Worm (Caenorhabditis elegans) whole organism, L4 larva: ENCODE measurements around the gene srab-16.
A peak's percentile ranks its signal among the peaks of the same experiment; 100 is the strongest.

ENCODE experiments used
- F49E8.2 ChIP-seq: sonication (generic microtip); optimal IDR thresholded peaks from 2 replicates; lab custom pipeline; 2016; ENCODE audit warnings: missing compliant biosample characterization, mild to moderate bottlenecking, missing genetic modification characterization, borderline replicate concordance
- R02D3.7 ChIP-seq: fragments of 150-350 bp; sonication (generic microtip); optimal IDR thresholded peaks from 3 replicates; lab custom pipeline; 2014; ENCODE audit warnings: missing biosample characterization, missing genetic modification characterization
- T26A8.4 ChIP-seq: fragments of 200-800 bp; sonication (Bioruptor generic); IDR thresholded peaks from 2 replicates; pipeline ENCODE4 v1.3.6; 2022; ENCODE audit warnings: missing genetic modification characterization, missing compliant biosample characterization
- ZK337.2 ChIP-seq: fragments of 200-800 bp; sonication (Bioruptor generic); IDR thresholded peaks from 2 replicates; pipeline ENCODE4 v1.3.6; 2022; ENCODE audit warnings: missing genetic modification reagents, missing genetic modification characterization, missing compliant biosample characterization
- ZK546.5 ChIP-seq, 2 experiments: sonication (generic microtip); optimal IDR thresholded peaks; 2 replicates each; lab custom pipeline; 2017; ENCODE audit warnings: missing biosample characterization in 2 of 2, missing genetic modification characterization in 2 of 2
- attf-4 ChIP-seq: sonication (generic microtip); optimal IDR thresholded peaks from 3 replicates; lab custom pipeline; 2017; ENCODE audit warnings: missing biosample characterization, missing genetic modification characterization
- ceh-28 ChIP-seq: fragments of 150-350 bp; optimal IDR thresholded peaks from 2 replicates; lab custom pipeline; 2014; ENCODE audit warnings: missing biosample characterization, missing genetic modification reagents, missing genetic modification characterization
- ceh-32 ChIP-seq: sonication (generic microtip); optimal IDR thresholded peaks from 2 replicates; lab custom pipeline; 2016; ENCODE audit warnings: mild to moderate bottlenecking, missing genetic modification characterization, missing compliant biosample characterization; ENCODE audit not compliant: poor library complexity
- cey-2 ChIP-seq: sonication (generic microtip); optimal IDR thresholded peaks from 3 replicates; lab custom pipeline; 2017; ENCODE audit warnings: missing genetic modification characterization, mild to moderate bottlenecking, missing compliant biosample characterization, antibody characterized with exemption, borderline replicate concordance; ENCODE audit not compliant: insufficient read depth
- daf-8 ChIP-seq: fragments of 200-800 bp; sonication (Bioruptor generic); IDR thresholded peaks from 2 replicates; pipeline ENCODE4 v1.3.6; 2022; ENCODE audit warnings: missing genetic modification characterization, missing compliant biosample characterization
- dmd-6 ChIP-seq: fragments of 200-800 bp; sonication (Bioruptor generic); IDR thresholded peaks from 2 replicates; pipeline ENCODE4 v1.3.6; 2022; ENCODE audit warnings: missing genetic modification reagents, missing genetic modification characterization, missing compliant biosample characterization
- dmd-8 ChIP-seq: fragments of 200-800 bp; sonication (Bioruptor generic); IDR thresholded peaks from 2 replicates; pipeline ENCODE4 v1.3.6; 2022; ENCODE audit warnings: missing genetic modification characterization, missing compliant biosample characterization
- dpl-1 ChIP-seq: fragments of 150-350 bp; optimal IDR thresholded peaks from 2 replicates; lab custom pipeline; 2014; ENCODE audit warnings: missing biosample characterization, missing genetic modification reagents, missing genetic modification characterization
- dve-1 ChIP-seq: sonication (generic microtip); optimal IDR thresholded peaks from 2 replicates; lab custom pipeline; 2017; ENCODE audit warnings: antibody characterized with exemption, mild to moderate bottlenecking, missing genetic modification characterization, missing compliant biosample characterization; ENCODE audit not compliant: insufficient read depth
- egl-27 ChIP-seq: sonication (generic microtip); optimal IDR thresholded peaks from 3 replicates; lab custom pipeline; 2017; ENCODE audit warnings: missing biosample characterization, missing genetic modification reagents, missing genetic modification characterization
- gei-8 ChIP-seq: fragments of 200-800 bp; sonication (Bioruptor generic); optimal IDR thresholded peaks from 2 replicates; lab custom pipeline; 2018; ENCODE audit warnings: mild to moderate bottlenecking, missing genetic modification characterization, missing compliant biosample characterization
- hlh-11 ChIP-seq: fragments of 200-800 bp; sonication (Bioruptor generic); optimal IDR thresholded peaks from 2 replicates; lab custom pipeline; 2018; ENCODE audit warnings: mild to moderate bottlenecking, missing genetic modification characterization, missing compliant biosample characterization
- jun-1 ChIP-seq: fragments of 150-350 bp; optimal IDR thresholded peaks from 2 replicates; lab custom pipeline; 2014; ENCODE audit warnings: missing biosample characterization, missing genetic modification reagents, missing genetic modification characterization
- lin-1 ChIP-seq: fragments of 200-800 bp; sonication (Bioruptor generic); IDR thresholded peaks from 2 replicates; pipeline ENCODE4 v1.3.6; 2022; ENCODE audit warnings: missing genetic modification reagents, missing genetic modification characterization, missing compliant biosample characterization
- lin-13 ChIP-seq: fragments of 150-350 bp; optimal IDR thresholded peaks from 2 replicates; lab custom pipeline; 2014; ENCODE audit warnings: missing biosample characterization, missing genetic modification reagents, missing genetic modification characterization
- lin-15B ChIP-seq: fragments of 150-350 bp; sonication (generic microtip); optimal IDR thresholded peaks from 3 replicates; lab custom pipeline; 2014; ENCODE audit warnings: missing biosample characterization, missing genetic modification characterization
- lsy-2 ChIP-seq, 2 experiments: fragments of 150-350 bp in 1 of 2; sonication (generic microtip) in 1 of 2; optimal IDR thresholded peaks; 2 replicates each; lab custom pipeline; 2014 to 2017; ENCODE audit warnings: missing biosample characterization in 2 of 2, missing genetic modification characterization in 2 of 2
- madf-5 ChIP-seq, 2 experiments: fragments of 200-800 bp; sonication (Bioruptor generic); IDR thresholded peaks; 2 replicates each; pipeline ENCODE4 v1.3.6; 2022; ENCODE audit warnings: missing compliant biosample characterization in 2 of 2, missing genetic modification characterization in 2 of 2
- nhr-10 ChIP-seq: fragments of 150-350 bp; optimal IDR thresholded peaks from 2 replicates; lab custom pipeline; 2014; ENCODE audit warnings: missing biosample characterization, missing genetic modification characterization
- nhr-102 ChIP-seq: sonication (generic microtip); optimal IDR thresholded peaks from 2 replicates; lab custom pipeline; 2016; ENCODE audit warnings: mild to moderate bottlenecking, missing genetic modification characterization, moderate library complexity, missing compliant biosample characterization
- nhr-11 ChIP-seq: fragments of 150-350 bp; optimal IDR thresholded peaks from 2 replicates; lab custom pipeline; 2014; ENCODE audit warnings: missing biosample characterization, missing genetic modification characterization
- nhr-28 ChIP-seq: fragments of 150-350 bp; optimal IDR thresholded peaks from 2 replicates; lab custom pipeline; 2014; ENCODE audit warnings: missing biosample characterization, missing genetic modification characterization
- nhr-76 ChIP-seq: fragments of 150-350 bp; optimal IDR thresholded peaks from 2 replicates; lab custom pipeline; 2014; ENCODE audit warnings: missing biosample characterization, missing genetic modification characterization
- nhr-77 ChIP-seq: fragments of 150-350 bp; optimal IDR thresholded peaks from 2 replicates; lab custom pipeline; 2014; ENCODE audit warnings: missing biosample characterization, missing genetic modification characterization
- pha-4 ChIP-seq, 2 experiments: fragments of 150-350 bp in 1 of 2; fragments of 200-800 bp in 1 of 2; sonication (Bioruptor generic) in 1 of 2; IDR thresholded peaks in 1 of 2; optimal IDR thresholded peaks in 1 of 2; 2 replicates each; pipeline versions ENCODE4 v1.3.6 to Lab custom; 2014 to 2022; ENCODE audit warnings: missing genetic modification characterization in 2 of 2, missing genetic modification reagents in 2 of 2, missing biosample characterization in 1 of 2, missing compliant biosample characterization in 1 of 2
- php-3 ChIP-seq: fragments of 200-800 bp; sonication (Bioruptor generic); IDR thresholded peaks from 2 replicates; pipeline ENCODE4 v1.3.6; 2022; ENCODE audit warnings: missing genetic modification reagents, missing genetic modification characterization, missing compliant biosample characterization
- rbr-2 ChIP-seq: sonication (generic microtip); optimal IDR thresholded peaks from 2 replicates; lab custom pipeline; 2016; ENCODE audit warnings: missing genotype, missing genetic modification characterization, missing compliant biosample characterization
- saeg-2 ChIP-seq: fragments of 200-800 bp; sonication (Bioruptor generic); IDR thresholded peaks from 2 replicates; pipeline ENCODE4 v1.3.6; 2022; ENCODE audit warnings: missing genetic modification reagents, missing genetic modification characterization, missing compliant biosample characterization
- set-16 ChIP-seq: fragments of 200-800 bp; sonication (Bioruptor generic); IDR thresholded peaks from 2 replicates; pipeline ENCODE4 v1.3.6; 2022; ENCODE audit warnings: missing genetic modification reagents, missing genetic modification characterization, missing compliant biosample characterization
- skn-1 ChIP-seq: fragments of 150-350 bp; optimal IDR thresholded peaks from 2 replicates; lab custom pipeline; 2014; ENCODE audit warnings: missing biosample characterization, missing genetic modification characterization
- snpc-1.2 ChIP-seq: fragments of 200-800 bp; sonication (Bioruptor generic); IDR thresholded peaks from 2 replicates; pipeline ENCODE4 v1.3.6; 2022; ENCODE audit warnings: missing genetic modification reagents, missing genetic modification characterization, missing compliant biosample characterization
- spr-1 ChIP-seq: sonication (generic microtip); optimal IDR thresholded peaks from 2 replicates; lab custom pipeline; 2016; ENCODE audit warnings: mild to moderate bottlenecking, missing genetic modification characterization, missing compliant biosample characterization
- spr-3 ChIP-seq: fragments of 200-800 bp; sonication (Bioruptor generic); optimal IDR thresholded peaks from 2 replicates; lab custom pipeline; 2018; ENCODE audit warnings: mild to moderate bottlenecking, missing genetic modification characterization, missing compliant biosample characterization
- tag-97 ChIP-seq: fragments of 200-800 bp; sonication (Bioruptor generic); IDR thresholded peaks from 2 replicates; pipeline ENCODE4 v1.3.6; 2022; ENCODE audit warnings: missing genetic modification characterization, missing compliant biosample characterization
- tra-1 ChIP-seq: fragments of 200-800 bp; sonication (Bioruptor generic); IDR thresholded peaks from 2 replicates; pipeline ENCODE4 v1.3.6; 2022; ENCODE audit warnings: missing genetic modification reagents, missing genetic modification characterization, missing compliant biosample characterization
- unc-39 ChIP-seq: sonication (generic microtip); optimal IDR thresholded peaks from 2 replicates; lab custom pipeline; 2017; ENCODE audit warnings: missing biosample characterization, missing genetic modification characterization
- vab-7 ChIP-seq: fragments of 200-800 bp; sonication (Bioruptor generic); IDR thresholded peaks from 2 replicates; pipeline ENCODE4 v1.3.6; 2022; ENCODE audit warnings: missing genetic modification reagents, missing genetic modification characterization, missing compliant biosample characterization
- zfp-2 ChIP-seq: sonication (generic microtip); optimal IDR thresholded peaks from 2 replicates; lab custom pipeline; 2016; ENCODE audit warnings: mild to moderate bottlenecking, missing genetic modification characterization, missing compliant biosample characterization
- zip-11 ChIP-seq: fragments of 200-800 bp; sonication (Bioruptor generic); IDR thresholded peaks from 2 replicates; pipeline ENCODE4 v1.3.6; 2022; ENCODE audit warnings: missing genetic modification characterization, missing compliant biosample characterization
- zip-2 ChIP-seq: fragments of 150-350 bp; optimal IDR thresholded peaks from 2 replicates; lab custom pipeline; 2014; ENCODE audit warnings: missing biosample characterization, missing genetic modification characterization
- ztf-11 ChIP-seq: fragments of 150-350 bp; optimal IDR thresholded peaks from 2 replicates; lab custom pipeline; 2014; ENCODE audit warnings: missing biosample characterization, missing genetic modification characterization
- ztf-7 ChIP-seq: fragments of 150-350 bp; optimal IDR thresholded peaks from 2 replicates; lab custom pipeline; 2014; ENCODE audit warnings: missing biosample characterization, missing genetic modification characterization

Gene srab-16

ce11 chrV:773256-773655, 9.3 kb upstream of the srab-16 start, which contains the start of gene sti-1 (continued):
- TF ChIP-seq ZK337.2 (no peak), dmd-6 (GFP tag; lab: Robert Waterston, UW) (peak; percentile 30; the same call in 1 of the 2 replicates), dve-1 (peak; percentile 81), egl-27 (tag; lab: Kevin White, UChicago) (no peak), saeg-2 (no peak), snpc-1.2 (GFP tag; lab: Robert Waterston, UW) (no peak), attf-4 (tag; lab: Kevin White, UChicago) (no peak), jun-1 (tag; lab: Kevin White, UChicago) (peak; percentile 32), ceh-32 (tag; lab: Kevin White, UChicago) (no peak), lin-13 (GFP tag; lab: Kevin White, UChicago) (peak; percentile 70), ztf-11 (tag; lab: Kevin White, UChicago) (no peak), ztf-7 (peak; percentile 79), hlh-11 (peak; percentile 60), daf-8 (GFP tag; lab: Robert Waterston, UW) (no peak)

- 0 out of 4 replicates have a peak, but pooled peaks of 1 of the 2 experiments have one; percentile 30 for TF ChIP-seq madf-5 (GFP tag; IDR thresholded peaks at IDR 0.05; lab: Robert Waterston, UW)
- no peak for TF ChIP-seq ceh-32 (tag; lab: Kevin White, UChicago)
- TF ChIP-seq set-16 (GFP tag; lab: Robert Waterston, UW): peak; percentile 72
- no peak for TF ChIP-seq zfp-2
- TF ChIP-seq vab-7: no peak
- no peak for TF ChIP-seq hlh-11
Measured at ce11 chrV:774341-774740, 8.2 kb upstream of the srab-16 start.

- TF ChIP-seq unc-39 (tag; lab: Kevin White, UChicago) (no peak), spr-3 (no peak), dmd-8 (GFP tag; lab: Robert Waterston, UW) (no peak), lin-1 (no peak), set-16 (GFP tag; lab: Robert Waterston, UW) (no peak), tra-1 (GFP tag; lab: Robert Waterston, UW) (no peak), spr-1 (tag; lab: Kevin White, UChicago) (no peak), R02D3.7 (tag; lab: Kevin White, UChicago) (peak; percentile 60), nhr-10 (tag; lab: Kevin White, UChicago) (no peak), rbr-2 (tag; lab: Kevin White, UChicago) (peak; percentile 21), cey-2 (tag; lab: Kevin White, UChicago) (no peak), zip-2 (tag; lab: Kevin White, UChicago) (no peak), nhr-102 (tag; lab: Kevin White, UChicago) (no peak), lsy-2 (tag; optimal IDR thresholded peaks at IDR 0.05; lab: Kevin White, UChicago) (peak in 1 of 2 experiments; percentile 52), ztf-11 (tag; lab: Kevin White, UChicago) (no peak), jun-1 (tag; lab: Kevin White, UChicago) (no peak), lin-15B (tag; lab: Kevin White, UChicago) (no peak), nhr-77 (tag; lab: Kevin White, UChicago) (no peak), gei-8 (no peak), skn-1 (no peak), ZK546.5 (tag; optimal IDR thresholded peaks at IDR 0.05; lab: Kevin White, UChicago) (no peak), tag-97 (GFP tag; lab: Robert Waterston, UW) (no peak), pha-4 (GFP tag; IDR thresholded peaks at IDR 0.05; lab: Robert Waterston, UW) (peak; percentile 11; the same call in 1 of the 2 replicates), pha-4 (tag; optimal IDR thresholded peaks at IDR 0.05; lab: Kevin White, UChicago) (no peak), nhr-11 (tag; lab: Kevin White, UChicago) (no peak), php-3 (GFP tag; lab: Robert Waterston, UW) (no peak), zfp-2 (no peak), dpl-1 (GFP tag; lab: Kevin White, UChicago) (no peak), F49E8.2 (tag; lab: Kevin White, UChicago) (peak; percentile 86), T26A8.4 (0 out of 2 replicates have a peak, but pooled peaks have one; percentile 63), nhr-28 (no peak), ceh-28 (tag; lab: Kevin White, UChicago) (no peak), zip-11 (no peak), nhr-76 (no peak)
Measured at ce11 chrV:774875-775359, 7.6 kb upstream of the srab-16 start, which contains the start of gene srbc-58. TSS of gene srbc-58 (plus strand) at chrV:774995.
